Worm (Caenorhabditis elegans) whole organism, midembryonic: ENCODE measurements around the gene ttr-48.

Experiments
- T22C8.4 ChIP-seq: fragments of 200-800 bp; sonication (Bioruptor generic); IDR thresholded peaks from 2 replicates; pipeline ENCODE4 v1.3.6; 2022; ENCODE audit warnings: missing genetic modification characterization, missing compliant biosample characterization
- flt-1 ChIP-seq: fragments of 200-800 bp; sonication (Bioruptor generic); IDR thresholded peaks from 2 replicates; pipeline ENCODE4 v1.3.6; 2022; ENCODE audit warnings: missing genetic modification characterization, missing compliant biosample characterization
- klf-2 ChIP-seq: fragments of 200-800 bp; sonication (Bioruptor generic); conservative IDR thresholded peaks from 2 replicates; pipeline ENCODE4 v1.3.6; 2022; ENCODE audit warnings: missing genetic modification reagents, missing genetic modification characterization, missing compliant biosample characterization
- med-1 ChIP-seq: sonication (generic microtip); optimal IDR thresholded peaks from 2 replicates; lab custom pipeline; 2017; ENCODE audit warnings: missing genetic modification characterization, mild to moderate bottlenecking, missing compliant biosample characterization, antibody characterized with exemption, missing genetic modification reagents; ENCODE audit not compliant: insufficient read depth
- ref-1 ChIP-seq: fragments of 200-800 bp; sonication (Bioruptor generic); conservative IDR thresholded peaks from 2 replicates; pipeline ENCODE4 v1.3.6; 2022; ENCODE audit warnings: missing genetic modification reagents, missing genetic modification characterization, missing compliant biosample characterization
- tab-1 ChIP-seq: fragments of 200-800 bp; sonication (Bioruptor generic); IDR thresholded peaks from 2 replicates; pipeline ENCODE4 v1.3.6; 2022; ENCODE audit warnings: missing genetic modification characterization, missing compliant biosample characterization
- ztf-23 ChIP-seq: fragments of 200-800 bp; sonication (Bioruptor generic); IDR thresholded peaks from 2 replicates; pipeline ENCODE4 v1.3.6; 2022; ENCODE audit warnings: missing genetic modification reagents, missing genetic modification characterization, missing compliant biosample characterization
- ztf-29 ChIP-seq: fragments of 200-800 bp; sonication (Bioruptor generic); IDR thresholded peaks from 2 replicates; pipeline ENCODE4 v1.3.6; 2022; ENCODE audit warnings: missing genetic modification reagents, missing genetic modification characterization, missing compliant biosample characterization

ce11 chrX:3818856-3819524, 23.3 kb downstream of the ttr-48 start:
- TF ChIP-seq tab-1 (GFP tag; lab: Robert Waterston, UW) (no peak), med-1 (no peak), T22C8.4 (GFP tag; lab: Robert Waterston, UW) (no peak), ref-1 (no peak), flt-1 (no peak), klf-2 (GFP tag; lab: Robert Waterston, UW) (no peak), ztf-23 (GFP tag; lab: Robert Waterston, UW) (no peak), ztf-29 (no peak)
